Worm (Caenorhabditis elegans) whole organism, mixed stage, embryonic: Measurements from ENCODE around the gene dpy-17.

Source experiments
- ces-1 ChIP-seq: fragments of 150-350 bp; optimal IDR thresholded peaks from 2 replicates; lab custom pipeline; 2014; ENCODE audit warnings: missing biosample characterization, missing genetic modification reagents, missing genetic modification characterization
- nhr-237 ChIP-seq: fragments of 150-350 bp; optimal IDR thresholded peaks from 2 replicates; lab custom pipeline; 2014; ENCODE audit warnings: missing biosample characterization, missing genetic modification characterization
- pha-4 ChIP-seq: fragments of 150-350 bp; optimal IDR thresholded peaks from 2 replicates; lab custom pipeline; 2018; ENCODE audit warnings: missing biosample characterization, missing genetic modification reagents, missing genetic modification characterization
- unc-39 ChIP-seq: fragments of 150-350 bp; optimal IDR thresholded peaks from 2 replicates; lab custom pipeline; 2014; ENCODE audit warnings: missing biosample characterization, missing genetic modification characterization
- ztf-11 ChIP-seq: fragments of 150-350 bp; optimal IDR thresholded peaks from 2 replicates; lab custom pipeline; 2014; ENCODE audit warnings: missing biosample characterization, missing genetic modification characterization

- TF ChIP-seq pha-4 (no peak), ztf-11 (tag; lab: Kevin White, UChicago) (no peak), unc-39 (tag; lab: Kevin White, UChicago) (no peak), ces-1 (GFP tag; lab: Kevin White, UChicago) (peak; percentile 82), nhr-237 (tag; lab: Kevin White, UChicago) (no peak)
Measured at ce11 chrIII:5068675-5069233, 38.4 kb upstream of the dpy-17 start, which contains the start of the genes C45G9.11 and C45G9.2.
